Worm (Caenorhabditis elegans) whole organism, L1 larva: ENCODE results near the gene ugt-6.

Experiments used
- C16A3.4 ChIP-seq: fragments of 150-350 bp; optimal IDR thresholded peaks from 2 replicates; lab custom pipeline; 2014; ENCODE audit warnings: missing biosample characterization, missing genetic modification characterization
- aly-2 ChIP-seq: fragments of 150-350 bp; optimal IDR thresholded peaks from 2 replicates; lab custom pipeline; 2014; ENCODE audit warnings: missing biosample characterization, missing genetic modification characterization
- blmp-1 ChIP-seq: fragments of 150-350 bp; optimal IDR thresholded peaks from 2 replicates; lab custom pipeline; 2014; ENCODE audit warnings: missing biosample characterization, missing genetic modification characterization
- ceh-8 ChIP-seq: fragments of 200-800 bp; sonication (Bioruptor generic); optimal IDR thresholded peaks from 2 replicates; lab custom pipeline; 2018; ENCODE audit warnings: mild to moderate bottlenecking, missing genetic modification characterization, moderate library complexity, missing compliant biosample characterization
- ceh-82 ChIP-seq, 3 experiments: fragments of 150-350 bp in 1 of 3; sonication (generic microtip) in 2 of 3; optimal IDR thresholded peaks; 2 replicates each; lab custom pipeline; 2014 to 2017; ENCODE audit warnings: missing biosample characterization in 3 of 3, missing genetic modification characterization in 3 of 3
- dpl-1 ChIP-seq, 3 experiments: fragments of 150-350 bp in 2 of 3; sonication (generic microtip) in 1 of 3; optimal IDR thresholded peaks; 2 replicates each; lab custom pipeline; 2014 to 2017; ENCODE audit warnings: missing biosample characterization in 3 of 3, missing genetic modification characterization in 3 of 3, missing genetic modification reagents in 3 of 3
- dsc-1 ChIP-seq: sonication (generic microtip); optimal IDR thresholded peaks from 2 replicates; lab custom pipeline; 2016; ENCODE audit warnings: mild to moderate bottlenecking, missing genetic modification characterization, missing compliant biosample characterization
- efl-3 ChIP-seq: fragments of 200-800 bp; sonication (Bioruptor generic); optimal IDR thresholded peaks from 2 replicates; lab custom pipeline; 2018; ENCODE audit warnings: mild to moderate bottlenecking, missing genetic modification characterization, missing compliant biosample characterization
- egl-27 ChIP-seq, 2 experiments: fragments of 150-350 bp in 1 of 2; sonication (generic microtip); optimal IDR thresholded peaks; 3 replicates each; lab custom pipeline; 2017 to 2018; ENCODE audit warnings: missing biosample characterization in 2 of 2, missing genetic modification characterization in 2 of 2, missing genetic modification reagents in 2 of 2
- elt-2 ChIP-seq: sonication (generic microtip); optimal IDR thresholded peaks from 2 replicates; lab custom pipeline; 2016; ENCODE audit warnings: missing genetic modification characterization, mild to moderate bottlenecking, inconsistent platforms, missing compliant biosample characterization, missing genetic modification reagents
- elt-3 ChIP-seq, 6 experiments: fragments of 150-350 bp in 1 of 6; sonication (generic microtip); optimal IDR thresholded peaks; 2 replicates each; lab custom pipeline; 2017 to 2018; ENCODE audit warnings: missing biosample characterization in 6 of 6, missing genetic modification characterization in 6 of 6, inconsistent platforms in 1 of 6
- fkh-8 ChIP-seq: sonication (generic microtip); optimal IDR thresholded peaks from 2 replicates; lab custom pipeline; 2016; ENCODE audit warnings: mild to moderate bottlenecking, missing genetic modification characterization, missing compliant biosample characterization
- hlh-4 ChIP-seq: sonication (generic microtip); optimal IDR thresholded peaks from 2 replicates; lab custom pipeline; 2016; ENCODE audit warnings: mild to moderate bottlenecking, missing genetic modification characterization, missing compliant biosample characterization
- hpl-2 ChIP-seq: fragments of 150-350 bp; optimal IDR thresholded peaks from 2 replicates; lab custom pipeline; 2014; ENCODE audit warnings: missing biosample characterization, missing genetic modification reagents, missing genetic modification characterization
- irx-1 ChIP-seq: sonication (generic microtip); optimal IDR thresholded peaks from 2 replicates; lab custom pipeline; 2016; ENCODE audit warnings: missing genetic modification characterization, missing compliant biosample characterization
- lin-13 ChIP-seq: fragments of 150-350 bp; optimal IDR thresholded peaks from 2 replicates; lab custom pipeline; 2014; ENCODE audit warnings: missing biosample characterization, missing genetic modification reagents, missing genetic modification characterization
- lin-14 ChIP-seq: fragments of 200-800 bp; sonication (Bioruptor generic); optimal IDR thresholded peaks from 2 replicates; lab custom pipeline; 2018; ENCODE audit warnings: mild to moderate bottlenecking, missing genetic modification characterization, moderate library complexity, missing compliant biosample characterization
- lin-15B ChIP-seq: fragments of 150-350 bp; sonication (generic microtip); optimal IDR thresholded peaks from 3 replicates; lab custom pipeline; 2014; ENCODE audit warnings: missing biosample characterization, missing genetic modification characterization
- lir-3 ChIP-seq: sonication (generic microtip); optimal IDR thresholded peaks from 2 replicates; lab custom pipeline; 2016; ENCODE audit warnings: mild to moderate bottlenecking, missing genetic modification characterization, moderate library complexity, missing compliant biosample characterization; ENCODE audit not compliant: poor library complexity
- lsy-2 ChIP-seq, 2 experiments: fragments of 150-350 bp; optimal IDR thresholded peaks; 2 replicates each; lab custom pipeline; 2014; ENCODE audit warnings: missing biosample characterization in 2 of 2, missing genetic modification characterization in 2 of 2
- mdl-1 ChIP-seq, 2 experiments: fragments of 150-350 bp; optimal IDR thresholded peaks; 2 replicates each; lab custom pipeline; 2014 to 2017; ENCODE audit warnings: missing biosample characterization in 2 of 2, missing genetic modification characterization in 2 of 2, inconsistent platforms in 1 of 2
- mep-1 ChIP-seq: fragments of 150-350 bp; optimal IDR thresholded peaks from 2 replicates; lab custom pipeline; 2014; ENCODE audit warnings: missing biosample characterization, missing genetic modification characterization
- nhr-11 ChIP-seq: fragments of 150-350 bp; optimal IDR thresholded peaks from 2 replicates; lab custom pipeline; 2014; ENCODE audit warnings: missing biosample characterization, missing genetic modification characterization
- nhr-19 ChIP-seq: fragments of 200-800 bp; sonication (Bioruptor generic); conservative IDR thresholded peaks from 2 replicates; pipeline ENCODE4 v1.3.6; 2022; ENCODE audit warnings: missing genetic modification characterization, missing compliant biosample characterization
- nhr-20 ChIP-seq: sonication (generic microtip); optimal IDR thresholded peaks from 2 replicates; lab custom pipeline; 2016; ENCODE audit warnings: mild to moderate bottlenecking, missing genetic modification characterization, missing compliant biosample characterization
- nhr-237 ChIP-seq: fragments of 150-350 bp; optimal IDR thresholded peaks from 2 replicates; lab custom pipeline; 2014; ENCODE audit warnings: missing biosample characterization, missing genetic modification characterization
- nhr-47 ChIP-seq: sonication (generic microtip); optimal IDR thresholded peaks from 2 replicates; lab custom pipeline; 2016; ENCODE audit warnings: mild to moderate bottlenecking, missing genetic modification characterization, moderate library complexity, missing compliant biosample characterization
- nhr-71 ChIP-seq: sonication (generic microtip); optimal IDR thresholded peaks from 2 replicates; lab custom pipeline; 2016; ENCODE audit warnings: mild to moderate bottlenecking, missing genetic modification characterization, moderate library complexity, missing compliant biosample characterization
- nhr-77 ChIP-seq: fragments of 150-350 bp; optimal IDR thresholded peaks from 2 replicates; lab custom pipeline; 2014; ENCODE audit warnings: missing biosample characterization, missing genetic modification characterization
- nhr-84 ChIP-seq: sonication (generic microtip); optimal IDR thresholded peaks from 2 replicates; lab custom pipeline; 2017; ENCODE audit warnings: missing biosample characterization, missing genetic modification characterization
- nhr-85 ChIP-seq: sonication (generic microtip); peaks from one replicate; lab custom pipeline; 2016; ENCODE audit warnings: missing genetic modification characterization, inconsistent platforms, missing compliant biosample characterization
- pag-3 ChIP-seq: sonication (generic microtip); optimal IDR thresholded peaks from 2 replicates; lab custom pipeline; 2017; ENCODE audit warnings: missing genetic modification characterization, mild to moderate bottlenecking, missing compliant biosample characterization, antibody characterized with exemption, borderline replicate concordance; ENCODE audit not compliant: insufficient read depth
- pax-3 ChIP-seq: fragments of 200-800 bp; sonication (Bioruptor generic); optimal IDR thresholded peaks from 2 replicates; lab custom pipeline; 2018; ENCODE audit warnings: mild to moderate bottlenecking, missing genetic modification characterization, moderate library complexity, missing compliant biosample characterization
- rnt-1 ChIP-seq: sonication (generic microtip); optimal IDR thresholded peaks from 2 replicates; lab custom pipeline; 2016; ENCODE audit warnings: mild to moderate bottlenecking, missing genetic modification characterization, moderate library complexity, missing compliant biosample characterization
- sox-4 ChIP-seq: sonication (generic microtip); optimal IDR thresholded peaks from 2 replicates; lab custom pipeline; 2016; ENCODE audit warnings: missing genetic modification characterization, missing compliant biosample characterization
- swsn-7 ChIP-seq: sonication (generic microtip); optimal IDR thresholded peaks from 2 replicates; lab custom pipeline; 2016; ENCODE audit warnings: missing genetic modification characterization, missing compliant biosample characterization
- tbx-2 ChIP-seq: sonication (generic microtip); optimal IDR thresholded peaks from 2 replicates; lab custom pipeline; 2016; ENCODE audit warnings: missing genetic modification characterization, missing compliant biosample characterization
- unc-130 ChIP-seq: fragments of 150-350 bp; optimal IDR thresholded peaks from 2 replicates; lab custom pipeline; 2017; ENCODE audit warnings: missing biosample characterization, missing genetic modification characterization, inconsistent platforms
- unc-98 ChIP-seq: fragments of 200-800 bp; sonication (Bioruptor generic); IDR thresholded peaks from 2 replicates; pipeline ENCODE4 v1.3.6; 2022; ENCODE audit warnings: missing genetic modification characterization, missing compliant biosample characterization
- xbp-1 ChIP-seq: sonication (generic microtip); optimal IDR thresholded peaks from 2 replicates; lab custom pipeline; 2016; ENCODE audit warnings: missing genetic modification characterization, missing compliant biosample characterization
- ztf-11 ChIP-seq, 2 experiments: sonication (generic microtip); optimal IDR thresholded peaks; 2 replicates each; lab custom pipeline; 2016 to 2017; ENCODE audit warnings: missing genetic modification characterization in 2 of 2, missing biosample characterization in 1 of 2, missing compliant biosample characterization in 1 of 2

The ugt-6 gene

DNA sequence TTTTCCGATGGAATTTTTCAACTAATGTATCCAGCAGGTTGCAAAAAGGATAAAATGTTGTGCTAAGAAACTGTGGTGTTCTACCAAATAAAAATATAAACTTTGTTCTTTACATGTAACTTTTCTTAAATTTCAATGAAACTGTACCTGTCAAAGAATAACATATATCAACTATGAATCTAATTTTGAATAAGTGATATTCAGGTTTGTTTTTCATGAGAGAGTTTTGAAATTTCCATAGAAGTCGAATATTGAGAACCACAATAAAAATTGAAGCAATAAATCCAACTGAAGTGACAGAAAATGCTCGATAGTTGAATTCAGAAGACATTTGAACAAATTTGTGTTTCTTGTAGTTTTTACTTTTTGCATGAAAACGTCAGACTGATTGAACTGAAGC is 7.8 kb downstream of the ugt-6 start, which contains the start of gene srbc-43:
TSS of gene srbc-43 (minus strand) at position 331 of the 400 bp plus-strand sequence.
- no peak for TF ChIP-seq ceh-82 (tag; optimal IDR thresholded peaks at IDR 0.05; lab: Kevin White, UChicago)
- no peak for TF ChIP-seq mep-1 (tag; lab: Kevin White, UChicago)
- TF ChIP-seq sox-4 (tag; lab: Kevin White, UChicago), result no peak
- TF ChIP-seq elt-2 (tag; lab: Kevin White, UChicago), result peak; percentile 7

DNA sequence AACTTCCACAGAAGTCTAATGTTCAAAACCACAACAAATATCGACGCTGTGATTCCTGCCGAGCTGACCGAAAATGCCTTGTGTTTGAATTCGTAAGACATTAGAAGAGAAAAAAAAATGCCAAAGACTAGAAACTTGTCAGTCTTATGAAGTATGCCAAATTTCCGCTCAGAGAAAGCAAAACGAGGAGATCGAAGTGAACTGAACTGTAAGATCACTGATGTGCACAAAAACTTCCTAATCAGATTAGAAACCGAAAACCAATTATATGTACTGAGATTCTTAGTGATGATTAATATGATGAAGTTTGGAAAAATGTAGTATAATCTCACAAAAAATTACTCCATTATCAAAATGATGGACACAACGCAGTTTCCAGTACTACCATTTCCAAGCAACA is 9.6 kb downstream of the ugt-6 start, which contains the start of gene srbc-44:
TSS of gene srbc-44 (minus strand) at position 101 of the 400 bp plus-strand sequence.
- TF ChIP-seq mdl-1 (tag; optimal IDR thresholded peaks at IDR 0.05; lab: Kevin White, UChicago) (no peak), ceh-8 (GFP tag; lab: Kevin White, UChicago) (no peak), nhr-84 (tag; lab: Kevin White, UChicago) (no peak)

DNA sequence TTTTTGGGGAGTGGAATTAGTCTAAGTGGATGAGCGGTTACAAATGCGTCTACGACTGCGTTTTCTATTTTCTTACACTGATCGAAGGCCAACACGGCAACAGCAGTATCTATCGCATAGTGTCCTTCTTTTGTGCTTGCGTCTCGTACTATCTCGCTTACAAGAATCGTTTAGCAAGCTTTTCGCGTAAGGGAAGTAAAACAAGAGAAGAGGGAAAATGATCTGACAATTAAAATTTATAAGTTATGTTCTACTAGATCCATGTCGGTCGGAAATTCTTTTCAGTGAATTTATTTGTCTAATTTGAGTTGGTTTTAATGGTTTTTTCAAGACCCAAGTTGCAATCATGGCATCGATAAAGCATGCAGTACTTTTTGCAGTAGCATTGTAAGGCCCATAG is 11.0 kb downstream of the ugt-6 start, which contains the start of gene fkb-4:
TSS of gene fkb-4 (minus strand) at position 101 of the 400 bp plus-strand sequence.
- TF ChIP-seq blmp-1 (peak; percentile 35), pag-3 (tag; lab: Kevin White, UChicago) (no peak), irx-1 (tag; lab: Kevin White, UChicago) (no peak), efl-3 (GFP tag; lab: Kevin White, UChicago) (no peak)
- TF ChIP-seq, all 84 proteins: peak for 1

DNA sequence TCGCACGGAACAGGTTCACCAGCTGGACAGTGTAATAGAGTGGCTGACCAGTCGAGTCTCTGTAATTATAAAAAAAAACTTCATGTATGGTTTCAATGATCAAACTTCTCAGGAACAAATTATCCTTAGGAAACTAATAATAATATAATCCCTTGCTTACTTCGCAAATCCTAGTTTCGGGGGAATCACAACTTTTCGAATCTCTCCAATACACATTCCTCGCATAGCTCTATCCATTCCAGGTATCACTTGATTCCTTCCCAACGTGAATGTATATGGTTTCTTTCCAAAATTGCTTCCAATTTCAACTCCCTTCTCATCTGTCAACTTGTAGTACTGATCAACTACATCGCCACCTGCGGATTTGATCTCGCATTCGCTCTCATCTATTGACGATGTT is 11.7 kb downstream of the ugt-6 start:
- TF ChIP-seq pax-3 (tag; lab: Kevin White, UChicago), result peak; percentile 68
- peak; percentile 59 for TF ChIP-seq dsc-1
- TF ChIP-seq unc-98, result no peak
- TF ChIP-seq unc-130 (tag; lab: Kevin White, UChicago), result no peak
- no peak for TF ChIP-seq nhr-237

DNA sequence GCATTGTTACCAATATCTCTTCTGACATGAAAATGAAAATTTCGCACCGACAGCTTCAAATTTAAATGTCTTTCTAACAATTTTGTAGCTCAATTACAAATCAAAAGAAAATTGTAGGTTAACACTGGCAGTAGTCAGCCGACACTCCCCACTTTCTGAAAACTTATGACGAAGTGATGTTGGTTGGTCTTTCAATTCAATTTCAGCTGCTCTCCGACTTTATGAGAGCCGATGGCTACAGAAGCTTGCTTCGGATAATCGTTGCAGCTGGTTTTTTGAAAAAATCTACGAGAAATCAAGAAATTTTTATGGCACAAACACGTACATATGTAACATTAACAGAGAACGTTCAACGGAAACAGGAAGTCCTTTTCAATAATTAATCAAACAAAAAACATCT is 13.2 kb downstream of the ugt-6 start, which contains the start of gene sre-20:
TSS of gene sre-20 (minus strand) at position 101 of the 400 bp plus-strand sequence.
- TF ChIP-seq pax-3 (tag; lab: Kevin White, UChicago) (peak; percentile 41), fkh-8 (tag; lab: Kevin White, UChicago) (peak; percentile 7), hlh-4 (tag; lab: Kevin White, UChicago) (no peak)

DNA sequence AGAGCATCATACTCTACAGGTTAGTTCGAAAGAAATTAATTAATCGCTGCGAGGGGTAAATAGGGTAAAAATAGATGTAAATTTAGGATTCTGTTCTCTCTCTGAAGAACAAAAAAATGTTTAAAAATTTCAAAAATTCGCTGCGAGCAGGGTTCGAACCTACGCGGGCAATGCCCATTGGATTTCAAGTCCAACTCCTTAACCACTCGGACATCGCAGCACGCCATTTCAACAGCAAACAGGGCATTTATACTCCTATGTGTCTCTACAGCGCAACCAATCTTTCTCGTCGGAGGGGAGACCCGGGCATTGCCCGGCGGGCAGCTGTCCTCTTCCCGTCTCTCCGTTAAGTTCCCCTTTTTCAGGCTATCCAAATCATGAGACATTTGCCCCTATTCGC is 17.8 kb downstream of the ugt-6 start:
- no peak for TF ChIP-seq efl-3 (GFP tag; lab: Kevin White, UChicago)
- peak; percentile 21 for TF ChIP-seq nhr-77 (tag; lab: Kevin White, UChicago)
- TF ChIP-seq elt-3 (tag; optimal IDR thresholded peaks at IDR 0.05; lab: Kevin White, UChicago), result peak in 1 of 6 experiments; percentile 23
- peak; percentile 10 for TF ChIP-seq xbp-1 (tag; lab: Kevin White, UChicago)
- peak in 1 of 2 experiments; percentile 8 for TF ChIP-seq ztf-11 (tag; optimal IDR thresholded peaks at IDR 0.05; lab: Kevin White, UChicago)
- TF ChIP-seq aly-2, result peak; percentile 37
- peak; percentile 61 for TF ChIP-seq nhr-47 (tag; lab: Kevin White, UChicago)
- peak; percentile 49 for TF ChIP-seq nhr-20 (tag; lab: Kevin White, UChicago)
- no peak for TF ChIP-seq lin-13 (GFP tag; lab: Kevin White, UChicago)
- TF ChIP-seq dpl-1 (GFP tag; optimal IDR thresholded peaks at IDR 0.05; lab: Kevin White, UChicago), result peak; percentile 3 to 44 (median 43)
- TF ChIP-seq tbx-2 (tag; lab: Kevin White, UChicago), result peak; percentile 14
- TF ChIP-seq lir-3 (tag; lab: Kevin White, UChicago), result peak; percentile 9
- no peak for TF ChIP-seq unc-98
- peak; percentile 12 for TF ChIP-seq unc-130 (tag; lab: Kevin White, UChicago)
- no peak for TF ChIP-seq egl-27 (tag; optimal IDR thresholded peaks at IDR 0.05; lab: Kevin White, UChicago)
- TF ChIP-seq nhr-85, result peak; percentile 46
- TF ChIP-seq mep-1 (tag; lab: Kevin White, UChicago), result no peak
- peak; percentile 53 for TF ChIP-seq rnt-1 (tag; lab: Kevin White, UChicago)
- TF ChIP-seq lin-15B (tag; lab: Kevin White, UChicago), result no peak
- no peak for TF ChIP-seq hpl-2
- peak; percentile 27 to 68 for TF ChIP-seq lsy-2 (tag; optimal IDR thresholded peaks at IDR 0.05; lab: Kevin White, UChicago)
- peak; percentile 64 for TF ChIP-seq C16A3.4 (tag; lab: Kevin White, UChicago)
- peak in 1 of 2 experiments; percentile 45 for TF ChIP-seq mdl-1 (tag; optimal IDR thresholded peaks at IDR 0.05; lab: Kevin White, UChicago)
- peak; percentile 30 for TF ChIP-seq dsc-1
- TF ChIP-seq lin-14, result peak; percentile 38
- peak; percentile 49 for TF ChIP-seq nhr-71
- TF ChIP-seq nhr-11 (tag; lab: Kevin White, UChicago), result no peak
- peak; percentile 54 for TF ChIP-seq nhr-19 (GFP tag; lab: Robert Waterston, UW)
- peak; percentile 36 for TF ChIP-seq swsn-7
